Worm (Caenorhabditis elegans) whole organism, midembryonic: Measurements from ENCODE around the gene ech-2.

Experiments
- T22C8.4 ChIP-seq: fragments of 200-800 bp; sonication (Bioruptor generic); IDR thresholded peaks from 2 replicates; pipeline ENCODE4 v1.3.6; 2022; ENCODE audit warnings: missing genetic modification characterization, missing compliant biosample characterization
- ref-1 ChIP-seq: fragments of 200-800 bp; sonication (Bioruptor generic); conservative IDR thresholded peaks from 2 replicates; pipeline ENCODE4 v1.3.6; 2022; ENCODE audit warnings: missing genetic modification reagents, missing genetic modification characterization, missing compliant biosample characterization

DNA sequence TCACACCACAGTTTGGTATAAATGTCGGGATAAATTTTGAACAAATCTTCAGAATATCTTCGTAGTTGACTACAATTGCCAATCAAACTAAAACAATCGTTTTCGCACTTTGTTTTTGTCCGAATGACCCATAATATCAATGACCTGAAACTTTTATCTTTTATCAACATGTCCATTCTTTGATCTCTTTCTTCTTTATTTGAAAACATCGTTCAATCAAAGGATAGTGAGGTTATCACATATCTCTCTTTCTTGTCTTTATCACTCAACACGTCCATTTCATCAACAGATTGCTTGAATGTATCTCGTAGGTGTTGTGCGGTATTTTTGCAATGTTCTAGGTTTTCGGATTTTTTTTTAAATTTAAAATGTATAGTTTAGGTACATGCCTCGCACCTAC, 47.1 kb downstream of the ech-2 start:
- TF ChIP-seq T22C8.4 (no peak), ref-1 (GFP tag; lab: Robert Waterston, UW) (no peak)
